Fruit fly (Drosophila melanogaster): Measurements from ENCODE around the gene CG6497.

- TF ChIP-seq cnc (optimal IDR thresholded peaks at IDR 0.05), result no peak
- no peak for TF ChIP-seq cic (GFP tag; optimal IDR thresholded peaks at IDR 0.05)
- TF ChIP-seq CG1620 (GFP tag; optimal IDR thresholded peaks at IDR 0.05), result no peak
- no peak for TF ChIP-seq CG12768 (GFP tag; optimal IDR thresholded peaks at IDR 0.05)
Observed at dm6 chr3L:17226330-17226729, 27.4 kb downstream of the CG6497 start.

All from whole organism, adult.